Worm (Caenorhabditis elegans) whole organism, L3 larva: ENCODE data around the gene nhr-56.

Source experiments
- aly-2 ChIP-seq: fragments of 150-350 bp; optimal IDR thresholded peaks from 2 replicates; lab custom pipeline; 2014; ENCODE audit warnings: missing biosample characterization, missing genetic modification characterization
- daf-12 ChIP-seq: fragments of 150-350 bp; optimal IDR thresholded peaks from 2 replicates; lab custom pipeline; 2014; ENCODE audit warnings: missing biosample characterization, missing genetic modification reagents, missing genetic modification characterization
- eor-1 ChIP-seq, 2 experiments: fragments of 150-350 bp; optimal IDR thresholded peaks; 2 replicates each; lab custom pipeline; 2014 to 2018; ENCODE audit warnings: missing biosample characterization in 2 of 2, missing genetic modification characterization in 2 of 2
- fos-1 ChIP-seq: fragments of 150-350 bp; optimal IDR thresholded peaks from 2 replicates; lab custom pipeline; 2014; ENCODE audit warnings: missing biosample characterization, missing genetic modification characterization
- nhr-23 ChIP-seq: fragments of 150-350 bp; optimal IDR thresholded peaks from 2 replicates; lab custom pipeline; 2014; ENCODE audit warnings: missing biosample characterization, missing genetic modification reagents, missing genetic modification characterization
- pha-4 ChIP-seq: fragments of 150-350 bp; optimal IDR thresholded peaks from 2 replicates; lab custom pipeline; 2014; ENCODE audit warnings: missing biosample characterization, missing genetic modification reagents, missing genetic modification characterization
- pqm-1 ChIP-seq: fragments of 150-350 bp; optimal IDR thresholded peaks from 2 replicates; lab custom pipeline; 2017; ENCODE audit warnings: missing biosample characterization, missing genetic modification characterization, inconsistent platforms
- sea-2 ChIP-seq: fragments of 150-350 bp; sonication (generic microtip); optimal IDR thresholded peaks from 4 replicates; lab custom pipeline; 2014; ENCODE audit warnings: missing biosample characterization, missing genetic modification reagents, missing genetic modification characterization
- unc-62 ChIP-seq: fragments of 150-350 bp; sonication (generic microtip); optimal IDR thresholded peaks from 4 replicates; lab custom pipeline; 2014; ENCODE audit warnings: missing biosample characterization, missing genetic modification reagents, missing genetic modification characterization

DNA sequence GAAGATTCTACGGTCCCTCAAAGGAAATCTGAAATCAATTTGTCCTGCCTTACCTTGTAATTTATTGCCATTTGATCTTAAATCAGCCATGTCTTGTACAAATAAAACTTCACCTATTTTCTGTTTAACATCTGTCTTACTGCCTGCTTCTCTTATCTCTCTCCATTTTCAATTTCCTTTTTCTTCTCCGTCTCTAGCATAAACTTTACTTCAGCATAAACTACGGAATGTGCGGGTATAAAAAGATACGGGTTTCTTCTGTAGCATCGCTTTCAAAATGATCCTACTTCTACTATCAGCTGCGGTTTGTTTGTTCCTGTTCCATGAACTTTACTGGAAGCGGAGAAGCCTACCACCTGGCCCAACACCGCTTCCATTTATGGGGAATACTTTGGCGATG is 25.9 kb downstream of the nhr-56 start, which contains the start of gene cyp-33C5:
- no peak for TF ChIP-seq unc-62 (GFP tag; lab: Kevin White, UChicago)
- peak; percentile 77 for TF ChIP-seq pha-4 (tag; lab: Kevin White, UChicago)
- TF ChIP-seq eor-1 (tag; optimal IDR thresholded peaks at IDR 0.05; lab: Kevin White, UChicago) = no peak
- no peak for TF ChIP-seq sea-2 (GFP tag; lab: Kevin White, UChicago)
- TF ChIP-seq aly-2 = no peak
- peak; percentile 42 for TF ChIP-seq pqm-1 (tag; lab: Kevin White, UChicago)
- TF ChIP-seq nhr-23 (tag; lab: Kevin White, UChicago) = peak; percentile 18
- no peak for TF ChIP-seq fos-1 (tag; lab: Kevin White, UChicago)
- TF ChIP-seq daf-12 (tag; lab: Kevin White, UChicago) = no peak
